Fruit fly (Drosophila melanogaster): ENCODE results near the gene PIG-S.
A peak's percentile ranks its signal among the peaks of the same experiment; 100 is the strongest.

Gene PIG-S

DNA sequence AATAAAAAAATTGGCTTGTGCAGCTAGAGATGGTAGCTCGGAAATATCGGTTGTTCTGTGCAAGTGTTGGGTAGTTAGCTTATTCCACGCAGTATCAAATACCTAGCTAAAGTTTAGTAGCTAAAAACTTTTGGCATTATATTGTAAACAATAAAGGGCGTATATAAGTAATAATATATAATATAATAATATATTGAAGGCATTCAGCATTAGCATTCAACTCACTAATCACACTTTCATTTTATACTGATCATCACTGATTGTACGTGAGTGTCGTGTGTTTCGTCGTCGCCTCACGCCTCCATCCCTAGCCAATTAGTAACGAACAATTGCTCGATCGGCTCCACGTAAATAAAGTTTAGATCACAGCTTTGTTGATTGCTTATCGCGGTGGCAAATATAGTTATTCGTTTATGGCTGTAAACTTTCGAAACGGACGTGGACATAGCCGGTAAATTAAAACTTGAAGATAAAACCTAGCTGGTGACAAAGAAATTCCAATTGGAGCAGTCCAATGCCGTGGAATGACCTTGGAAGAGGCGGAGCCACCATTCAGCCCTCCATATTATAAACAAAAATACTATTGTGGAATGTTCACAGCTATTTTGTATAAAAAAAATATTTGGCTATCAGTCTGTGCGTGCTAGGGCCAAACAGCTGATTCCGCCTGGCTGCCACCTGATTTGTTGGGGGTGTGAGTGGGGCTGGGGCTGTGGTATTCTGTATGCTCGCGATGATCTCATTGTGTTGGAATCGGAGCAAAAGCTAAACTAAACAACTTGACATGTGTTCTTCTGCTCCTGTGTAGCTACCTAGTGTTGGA is at the start of gene PIG-S, which contains the start of the genes sud1 and CG11168:
TSS of gene PIG-S (minus strand) at position 51 of the 823 bp plus-strand sequence.
TSS of gene sud1 (minus strand) at position 51 of the 823 bp plus-strand sequence.
TSS of gene CG11168 (plus strand) at position 293 of the 823 bp plus-strand sequence.
- TF ChIP-seq ey (GFP tag; optimal IDR thresholded peaks at IDR 0.05), result peak; percentile 8
- TF ChIP-seq CG32264 (GFP tag; optimal IDR thresholded peaks at IDR 0.05), result no peak
- TF ChIP-seq Mio (GFP tag; optimal IDR thresholded peaks at IDR 0.05), result no peak
- no peak for TF ChIP-seq pan (optimal IDR thresholded peaks at IDR 0.05)
- no peak for TF ChIP-seq usp (GFP tag; optimal IDR thresholded peaks at IDR 0.05)
- TF ChIP-seq tai (GFP tag; optimal IDR thresholded peaks at IDR 0.05), result no peak
- TF ChIP-seq sv (GFP tag; optimal IDR thresholded peaks at IDR 0.05), result peak; percentile 30
- no peak for TF ChIP-seq CrebA (GFP tag; optimal IDR thresholded peaks at IDR 0.05; ENCODE audit: borderline replicate concordance)
- TF ChIP-seq Vsx2 (GFP tag; optimal IDR thresholded peaks at IDR 0.05; ENCODE audit: partially characterized antibody), result no peak
- no peak for TF ChIP-seq lola (GFP tag; optimal IDR thresholded peaks at IDR 0.05)
- TF ChIP-seq N (GFP tag; optimal IDR thresholded peaks at IDR 0.05), result no peak
- no peak for TF ChIP-seq brk (GFP tag; optimal IDR thresholded peaks at IDR 0.05)
- TF ChIP-seq Rel (GFP tag; optimal IDR thresholded peaks at IDR 0.05), result no peak
- TF ChIP-seq Rel (tag; optimal IDR thresholded peaks at IDR 0.05), result no peak
- peak; percentile 66 for TF ChIP-seq woc (GFP tag; optimal IDR thresholded peaks at IDR 0.05)
- TF ChIP-seq Hr78 (GFP tag; optimal IDR thresholded peaks at IDR 0.05), result no peak
- no peak for TF ChIP-seq dmrt93B (GFP tag; optimal IDR thresholded peaks at IDR 0.05)
- no peak for TF ChIP-seq Jra (GFP tag; optimal IDR thresholded peaks at IDR 0.05)
- peak; percentile 30 for TF ChIP-seq OdsH (GFP tag; optimal IDR thresholded peaks at IDR 0.05)
- TF ChIP-seq GATAd (GFP tag; optimal IDR thresholded peaks at IDR 0.05), result no peak
- TF ChIP-seq fru (GFP tag; optimal IDR thresholded peaks at IDR 0.05), result no peak
- no peak for TF ChIP-seq Dif (GFP tag; optimal IDR thresholded peaks at IDR 0.05; ENCODE audit: partially characterized antibody)
- TF ChIP-seq Sp1 (GFP tag; optimal IDR thresholded peaks at IDR 0.05), result no peak
- no peak for TF ChIP-seq h (GFP tag; optimal IDR thresholded peaks at IDR 0.05)
- no peak for TF ChIP-seq dsf (GFP tag; optimal IDR thresholded peaks at IDR 0.05; ENCODE audit: borderline replicate concordance)
- TF ChIP-seq psq (GFP tag; optimal IDR thresholded peaks at IDR 0.05), result peak; percentile 59
- no peak for TF ChIP-seq sage (GFP tag; optimal IDR thresholded peaks at IDR 0.05)
- TF ChIP-seq Hr83 (GFP tag; optimal IDR thresholded peaks at IDR 0.05; ENCODE audit: poor library complexity, severe bottlenecking), result no peak
- no peak for TF ChIP-seq Dfd (GFP tag; optimal IDR thresholded peaks at IDR 0.05)
- no peak for TF ChIP-seq br (GFP tag; optimal IDR thresholded peaks at IDR 0.05)
- TF ChIP-seq HLH106 (tag; optimal IDR thresholded peaks at IDR 0.05), result peak; percentile 71
- TF ChIP-seq Hnf4 (GFP tag; optimal IDR thresholded peaks at IDR 0.05), result no peak
- no peak for TF ChIP-seq jim (GFP tag; optimal IDR thresholded peaks at IDR 0.05)
- peak; percentile 97 for TF ChIP-seq Myc (optimal IDR thresholded peaks at IDR 0.05)
- TF ChIP-seq foxo (GFP tag; optimal IDR thresholded peaks at IDR 0.05), result peak in 1 of 2 experiments; percentile 60
- TF ChIP-seq rgr (GFP tag; optimal IDR thresholded peaks at IDR 0.05), result peak; percentile 64
- TF ChIP-seq Abd-B (GFP tag; optimal IDR thresholded peaks at IDR 0.05), result no peak
- no peak for TF ChIP-seq dl (GFP tag; optimal IDR thresholded peaks at IDR 0.05; ENCODE audit: insufficient read depth in 1 of 2, partially characterized antibody in 2 of 2)
- peak; percentile 47 for TF ChIP-seq CG9705 (GFP tag; optimal IDR thresholded peaks at IDR 0.05)

DNA sequence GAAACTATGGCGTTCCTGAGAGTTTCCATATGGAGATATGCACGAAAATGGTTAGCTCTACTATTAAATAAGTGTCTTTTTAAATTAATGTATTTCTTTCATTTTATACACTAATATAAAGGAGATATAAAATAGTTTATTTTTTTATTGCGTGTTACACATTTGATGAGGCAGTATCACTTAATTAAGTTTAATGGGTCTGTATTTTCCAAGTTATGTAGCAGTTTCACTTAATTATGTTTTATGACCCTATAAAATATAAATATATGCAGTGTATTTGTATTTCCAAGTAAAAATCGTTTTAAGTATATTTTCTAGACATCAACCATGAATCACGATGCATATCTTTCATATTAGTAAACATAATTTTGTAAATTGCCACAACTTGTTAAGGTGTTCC is 48.9 kb upstream of the PIG-S start:
- TF ChIP-seq Sp1 (GFP tag; optimal IDR thresholded peaks at IDR 0.05) (no peak), woc (GFP tag; optimal IDR thresholded peaks at IDR 0.05) (peak; percentile 9), Rel (GFP tag; optimal IDR thresholded peaks at IDR 0.05) (no peak), Rel (tag; optimal IDR thresholded peaks at IDR 0.05) (no peak), rgr (GFP tag; optimal IDR thresholded peaks at IDR 0.05) (no peak), Jra (GFP tag; optimal IDR thresholded peaks at IDR 0.05) (no peak), jim (GFP tag; optimal IDR thresholded peaks at IDR 0.05) (no peak)

Measured in whole organism, wandering third instar larva.